Fruit fly (Drosophila melanogaster): ENCODE measurements around the gene smog.

- TF ChIP-seq Dll (optimal IDR thresholded peaks at IDR 0.05) (no peak), pan (optimal IDR thresholded peaks at IDR 0.05) (no peak), psq (optimal IDR thresholded peaks at IDR 0.05) (no peak)
These were observed 44.0 kb downstream of the smog start for dm6 chr2L:4896484-4897205.
